Worm (Caenorhabditis elegans) whole organism, L1 larva: ENCODE data around the gene ccd-5.

Source experiments
- aha-1 ChIP-seq: fragments of 150-350 bp; optimal IDR thresholded peaks from 2 replicates; lab custom pipeline; 2014; ENCODE audit warnings: missing biosample characterization, missing genetic modification characterization
- ceh-8 ChIP-seq: fragments of 200-800 bp; sonication (Bioruptor generic); optimal IDR thresholded peaks from 2 replicates; lab custom pipeline; 2018; ENCODE audit warnings: mild to moderate bottlenecking, missing genetic modification characterization, moderate library complexity, missing compliant biosample characterization
- egl-27 ChIP-seq, 2 experiments: fragments of 150-350 bp in 1 of 2; sonication (generic microtip); optimal IDR thresholded peaks; 3 replicates each; lab custom pipeline; 2017 to 2018; ENCODE audit warnings: missing biosample characterization in 2 of 2, missing genetic modification characterization in 2 of 2, missing genetic modification reagents in 2 of 2
- nhr-20 ChIP-seq: sonication (generic microtip); optimal IDR thresholded peaks from 2 replicates; lab custom pipeline; 2016; ENCODE audit warnings: mild to moderate bottlenecking, missing genetic modification characterization, missing compliant biosample characterization
- nhr-84 ChIP-seq: sonication (generic microtip); optimal IDR thresholded peaks from 2 replicates; lab custom pipeline; 2017; ENCODE audit warnings: missing biosample characterization, missing genetic modification characterization
- nhr-90 ChIP-seq: sonication (generic microtip); optimal IDR thresholded peaks from 2 replicates; lab custom pipeline; 2016; ENCODE audit warnings: mild to moderate bottlenecking, missing genetic modification characterization, missing compliant biosample characterization; ENCODE audit not compliant: poor library complexity
- rnt-1 ChIP-seq: sonication (generic microtip); optimal IDR thresholded peaks from 2 replicates; lab custom pipeline; 2016; ENCODE audit warnings: mild to moderate bottlenecking, missing genetic modification characterization, moderate library complexity, missing compliant biosample characterization
- snpc-4 ChIP-seq: fragments of 150-350 bp; optimal IDR thresholded peaks from 2 replicates; lab custom pipeline; 2014; ENCODE audit warnings: missing biosample characterization, missing genetic modification characterization
- sptf-1 ChIP-seq: fragments of 150-350 bp; optimal IDR thresholded peaks from 2 replicates; lab custom pipeline; 2014; ENCODE audit warnings: missing biosample characterization, missing genetic modification characterization
- swsn-7 ChIP-seq: sonication (generic microtip); optimal IDR thresholded peaks from 2 replicates; lab custom pipeline; 2016; ENCODE audit warnings: missing genetic modification characterization, missing compliant biosample characterization
- unc-30 ChIP-seq: sonication (generic microtip); optimal IDR thresholded peaks from 2 replicates; lab custom pipeline; 2017; ENCODE audit warnings: missing biosample characterization, missing genetic modification characterization
- unc-98 ChIP-seq: fragments of 200-800 bp; sonication (Bioruptor generic); IDR thresholded peaks from 2 replicates; pipeline ENCODE4 v1.3.6; 2022; ENCODE audit warnings: missing genetic modification characterization, missing compliant biosample characterization
- vab-15 ChIP-seq: sonication (generic microtip); optimal IDR thresholded peaks from 2 replicates; lab custom pipeline; 2017; ENCODE audit warnings: missing genotype, mild to moderate bottlenecking, missing genetic modification characterization, missing compliant biosample characterization

Gene ccd-5

DNA sequence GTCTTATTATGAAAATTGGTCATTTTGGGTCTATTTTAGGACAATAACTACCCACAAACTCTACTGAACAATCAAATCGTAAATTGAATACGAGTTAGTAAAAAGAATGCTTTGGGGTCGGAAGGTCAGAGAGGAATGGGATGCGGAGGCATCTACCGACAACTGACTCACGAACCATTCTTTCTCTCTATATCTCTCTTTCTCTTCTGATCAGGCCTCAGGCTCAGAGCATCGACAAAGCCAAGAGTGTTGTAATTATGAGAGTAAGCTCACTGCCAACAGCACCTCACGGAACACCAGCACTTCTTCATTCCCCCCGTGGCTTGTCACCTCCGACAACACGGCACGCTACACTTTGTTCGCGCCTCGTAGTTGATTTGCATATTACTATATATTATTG, 52.0 kb downstream of the ccd-5 start:
- TF ChIP-seq rnt-1 (peak; percentile 23), nhr-84 (tag; lab: Kevin White, UChicago) (no peak), aha-1 (tag; lab: Kevin White, UChicago) (no peak), swsn-7 (tag; lab: Kevin White, UChicago) (no peak), vab-15 (tag; lab: Kevin White, UChicago) (no peak), egl-27 (tag; optimal IDR thresholded peaks at IDR 0.05; lab: Kevin White, UChicago) (no peak)

ce11 chrX:2516949-2517696, 55.3 kb downstream of the ccd-5 start:
- TF ChIP-seq snpc-4 (tag; lab: Kevin White, UChicago) (no peak), unc-30 (tag; lab: Kevin White, UChicago) (no peak), unc-98 (no peak), aha-1 (tag; lab: Kevin White, UChicago) (no peak), nhr-90 (tag; lab: Kevin White, UChicago) (no peak), sptf-1 (tag; lab: Kevin White, UChicago) (no peak), nhr-20 (tag; lab: Kevin White, UChicago) (no peak), ceh-8 (GFP tag; lab: Kevin White, UChicago) (peak; percentile 2)
